Worm (Caenorhabditis elegans) whole organism, midembryonic: ENCODE results near the gene usp-50.

Experiments used
- T22C8.4 ChIP-seq: fragments of 200-800 bp; sonication (Bioruptor generic); IDR thresholded peaks from 2 replicates; pipeline ENCODE4 v1.3.6; 2022; ENCODE audit warnings: missing genetic modification characterization, missing compliant biosample characterization
- cog-1 ChIP-seq: sonication (generic microtip); optimal IDR thresholded peaks from 2 replicates; lab custom pipeline; 2016; ENCODE audit warnings: missing genetic modification characterization, missing compliant biosample characterization
- flt-1 ChIP-seq: fragments of 200-800 bp; sonication (Bioruptor generic); IDR thresholded peaks from 2 replicates; pipeline ENCODE4 v1.3.6; 2022; ENCODE audit warnings: missing genetic modification characterization, missing compliant biosample characterization
- klf-2 ChIP-seq: fragments of 200-800 bp; sonication (Bioruptor generic); conservative IDR thresholded peaks from 2 replicates; pipeline ENCODE4 v1.3.6; 2022; ENCODE audit warnings: missing genetic modification reagents, missing genetic modification characterization, missing compliant biosample characterization
- ztf-23 ChIP-seq: fragments of 200-800 bp; sonication (Bioruptor generic); IDR thresholded peaks from 2 replicates; pipeline ENCODE4 v1.3.6; 2022; ENCODE audit warnings: missing genetic modification reagents, missing genetic modification characterization, missing compliant biosample characterization
- ztf-29 ChIP-seq: fragments of 200-800 bp; sonication (Bioruptor generic); IDR thresholded peaks from 2 replicates; pipeline ENCODE4 v1.3.6; 2022; ENCODE audit warnings: missing genetic modification reagents, missing genetic modification characterization, missing compliant biosample characterization

DNA sequence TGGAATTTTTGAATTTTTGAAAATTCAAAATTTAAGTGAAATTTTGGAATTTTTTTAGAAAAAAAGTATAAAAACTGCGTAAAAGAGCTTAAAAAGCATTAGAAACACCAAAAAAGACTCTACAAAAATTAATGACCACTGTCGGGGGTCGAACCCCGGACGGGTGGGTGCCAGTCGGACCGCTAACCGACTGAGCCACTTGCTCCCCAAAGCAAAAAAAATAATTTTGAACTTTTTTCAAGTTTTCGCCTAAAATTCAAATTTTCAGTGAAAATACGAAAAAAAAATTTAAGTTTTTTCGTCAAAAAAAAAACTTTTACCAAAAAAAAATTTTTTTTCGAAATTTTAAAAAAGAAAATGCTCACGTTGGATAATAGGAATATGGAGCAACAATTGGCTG is 22.6 kb downstream of the usp-50 start:
- no peak for TF ChIP-seq T22C8.4
- TF ChIP-seq cog-1 (tag; lab: Kevin White, UChicago), result no peak
- TF ChIP-seq klf-2, result no peak
- no peak for TF ChIP-seq ztf-23 (GFP tag; lab: Robert Waterston, UW)
- no peak for TF ChIP-seq flt-1 (GFP tag; lab: Robert Waterston, UW)
- no peak for TF ChIP-seq ztf-29 (GFP tag; lab: Robert Waterston, UW)
